Fruit fly (Drosophila melanogaster) whole organism, wandering third instar larva: Measurements from ENCODE around the gene CG13026.

Source experiments
- Abd-B ChIP-seq: fragments of >200 bp; optimal IDR thresholded peaks from 2 replicates; lab custom pipeline; 2017; ENCODE audit warnings: missing biosample characterization, missing genetic modification characterization
- CG32264 ChIP-seq: fragments of 200-800 bp; sonication (Bioruptor generic); optimal IDR thresholded peaks from 2 replicates; lab custom pipeline; 2016; ENCODE audit warnings: missing biosample characterization, missing genetic modification characterization
- CG9705 ChIP-seq: fragments of 200-800 bp; sonication (Bioruptor generic); optimal IDR thresholded peaks from 2 replicates; lab custom pipeline; 2018; ENCODE audit warnings: missing biosample characterization, mild to moderate bottlenecking, missing genetic modification characterization
- CrebA ChIP-seq: fragments of 200-800 bp; sonication (Bioruptor generic); optimal IDR thresholded peaks from 2 replicates; lab custom pipeline; 2016; ENCODE audit warnings: missing biosample characterization, mild to moderate bottlenecking, missing genetic modification characterization, borderline replicate concordance
- Dfd ChIP-seq: fragments of >200 bp; optimal IDR thresholded peaks from 2 replicates; lab custom pipeline; 2017; ENCODE audit warnings: missing biosample characterization, missing genetic modification characterization
- Dif ChIP-seq: fragments of 200-275, 200-300 bp; sonication (Bioruptor generic); optimal IDR thresholded peaks from 2 replicates; lab custom pipeline; 2018; ENCODE audit warnings: missing biosample characterization, missing genetic modification characterization; ENCODE audit not compliant: partially characterized antibody
- GATAd ChIP-seq: sonication (Bioruptor generic); optimal IDR thresholded peaks from 2 replicates; lab custom pipeline; 2016; ENCODE audit warnings: missing biosample characterization, missing genetic modification characterization
- HLH106 ChIP-seq: fragments of 200-800 bp; optimal IDR thresholded peaks from 3 replicates; lab custom pipeline; 2019; ENCODE audit warnings: missing biosample characterization, mild to moderate bottlenecking, missing genetic modification characterization, moderate library complexity
- Hnf4 ChIP-seq: fragments of 200-800 bp; sonication (Bioruptor generic); optimal IDR thresholded peaks from 2 replicates; lab custom pipeline; 2016; ENCODE audit warnings: missing biosample characterization, mild to moderate bottlenecking, missing genetic modification characterization
- Mio ChIP-seq: sonication (Bioruptor generic); optimal IDR thresholded peaks from 2 replicates; lab custom pipeline; 2016; ENCODE audit warnings: missing biosample characterization, missing genetic modification characterization
- N ChIP-seq: fragments of >200 bp; optimal IDR thresholded peaks from 2 replicates; lab custom pipeline; 2018; ENCODE audit warnings: missing biosample characterization, missing external identifiers, missing genetic modification characterization
- Rel ChIP-seq, 2 experiments: fragments of 200-800 bp; sonication (Bioruptor generic) in 1 of 2; optimal IDR thresholded peaks; 2 replicates in 1 of 2; 3 replicates in 1 of 2; lab custom pipeline; 2016 to 2019; ENCODE audit warnings: mild to moderate bottlenecking in 2 of 2, missing biosample characterization in 2 of 2, missing genetic modification characterization in 2 of 2, moderate library complexity in 1 of 2
- Sp1 ChIP-seq: fragments of 200-800 bp; sonication (Bioruptor generic); optimal IDR thresholded peaks from 3 replicates; lab custom pipeline; 2019; ENCODE audit warnings: missing biosample characterization, mild to moderate bottlenecking, missing genetic modification characterization, moderate library complexity
- Vsx2 ChIP-seq: fragments of 200-300, 225-300 bp; sonication (Bioruptor generic); optimal IDR thresholded peaks from 2 replicates; lab custom pipeline; 2018; ENCODE audit warnings: missing biosample characterization, missing genetic modification characterization; ENCODE audit not compliant: partially characterized antibody
- br ChIP-seq: fragments of 200-800 bp; sonication (Bioruptor generic); optimal IDR thresholded peaks from 2 replicates; lab custom pipeline; 2016; ENCODE audit warnings: missing biosample characterization, missing genetic modification characterization
- dl ChIP-seq, 2 experiments: fragments of 175-275, 200-275 bp in 1 of 2; fragments of 200-275 bp in 1 of 2; sonication (Bioruptor generic); optimal IDR thresholded peaks; lab custom pipeline; 2018; ENCODE audit warnings: mild to moderate bottlenecking in 2 of 2, missing biosample characterization in 2 of 2, missing genetic modification characterization in 2 of 2, moderate library complexity in 2 of 2; ENCODE audit not compliant: partially characterized antibody in 2 of 2, insufficient read depth in 1 of 2
- dmrt93B ChIP-seq: fragments of 200-800 bp; sonication (Bioruptor generic); optimal IDR thresholded peaks from 2 replicates; lab custom pipeline; 2018; ENCODE audit warnings: missing biosample characterization, mild to moderate bottlenecking, missing genetic modification characterization
- dsf ChIP-seq: sonication (Bioruptor generic); optimal IDR thresholded peaks from 2 replicates; lab custom pipeline; 2016; ENCODE audit warnings: missing biosample characterization, missing genetic modification characterization, borderline replicate concordance
- ey ChIP-seq: fragments of 200-800 bp; sonication (Bioruptor generic); optimal IDR thresholded peaks from 2 replicates; lab custom pipeline; 2016; ENCODE audit warnings: missing biosample characterization, missing genetic modification characterization
- foxo ChIP-seq, 2 experiments: fragments of 200-800 bp; sonication (Bioruptor generic); optimal IDR thresholded peaks; 2 replicates in 1 of 2; 3 replicates in 1 of 2; lab custom pipeline; 2016 to 2017; ENCODE audit warnings: missing biosample characterization in 2 of 2, missing genetic modification characterization in 2 of 2
- fru ChIP-seq: fragments of 200-800 bp; sonication (Bioruptor generic); optimal IDR thresholded peaks from 3 replicates; lab custom pipeline; 2016; ENCODE audit warnings: missing biosample characterization, mild to moderate bottlenecking, missing genetic modification characterization
- h ChIP-seq: fragments of 200-800 bp; sonication (Bioruptor generic); optimal IDR thresholded peaks from 3 replicates; lab custom pipeline; 2016; ENCODE audit warnings: missing biosample characterization, mild to moderate bottlenecking, missing genetic modification characterization
- jim ChIP-seq: fragments of 175-275, 200-325 bp; sonication (Bioruptor generic); optimal IDR thresholded peaks from 2 replicates; lab custom pipeline; 2016; ENCODE audit warnings: missing biosample characterization, mild to moderate bottlenecking, missing genetic modification characterization
- lola ChIP-seq: fragments of >200 bp; optimal IDR thresholded peaks from 2 replicates; lab custom pipeline; 2017; ENCODE audit warnings: missing biosample characterization, missing genetic modification characterization
- psq ChIP-seq: fragments of 200-800 bp; sonication (Bioruptor generic); optimal IDR thresholded peaks from 3 replicates; lab custom pipeline; 2017; ENCODE audit warnings: missing biosample characterization, mild to moderate bottlenecking, missing genetic modification characterization, moderate library complexity
- rgr ChIP-seq: fragments of 200-800 bp; sonication (Bioruptor generic); optimal IDR thresholded peaks from 3 replicates; lab custom pipeline; 2016; ENCODE audit warnings: missing biosample characterization, mild to moderate bottlenecking, missing genetic modification characterization
- sage ChIP-seq: fragments of 200-800 bp; sonication (Bioruptor generic); optimal IDR thresholded peaks from 2 replicates; lab custom pipeline; 2016; ENCODE audit warnings: missing biosample characterization, mild to moderate bottlenecking, missing genetic modification characterization
- sv ChIP-seq: fragments of 200-800 bp; sonication (Bioruptor generic); optimal IDR thresholded peaks from 3 replicates; lab custom pipeline; 2016; ENCODE audit warnings: missing biosample characterization, missing genetic modification characterization
- tai ChIP-seq: sonication (Bioruptor generic); optimal IDR thresholded peaks from 2 replicates; lab custom pipeline; 2016; ENCODE audit warnings: missing biosample characterization, missing genetic modification characterization
- woc ChIP-seq: sonication (Bioruptor generic); optimal IDR thresholded peaks from 2 replicates; lab custom pipeline; 2016; ENCODE audit warnings: missing biosample characterization, mild to moderate bottlenecking, missing genetic modification characterization

The CG13026 gene

dm6 chr3L:16689491-16689890 lies 36.5 kb downstream of the CG13026 start:
- TF ChIP-seq psq (GFP tag; lab: Kevin White, UChicago), result no peak
- no peak for TF ChIP-seq dl (GFP tag; optimal IDR thresholded peaks at IDR 0.05; lab: Kevin White, UChicago; ENCODE audit: insufficient read depth in 1 of 2, partially characterized antibody in 2 of 2)
- TF ChIP-seq Mio (GFP tag; lab: Kevin White, UChicago), result no peak
- TF ChIP-seq HLH106 (tag; lab: Kevin White, UChicago), result no peak
- TF ChIP-seq br (GFP tag; lab: Kevin White, UChicago), result no peak
- no peak for TF ChIP-seq CG9705 (GFP tag; lab: Kevin White, UChicago)
- no peak for TF ChIP-seq dmrt93B (GFP tag; lab: Kevin White, UChicago)
- TF ChIP-seq fru, result no peak
- TF ChIP-seq Abd-B (GFP tag; lab: Kevin White, UChicago), result no peak
- no peak for TF ChIP-seq N (GFP tag; lab: Kevin White, UChicago)
- no peak for TF ChIP-seq CG32264 (GFP tag; lab: Kevin White, UChicago)
- TF ChIP-seq jim, result no peak

- no peak for TF ChIP-seq rgr (GFP tag; lab: Kevin White, UChicago)
- no peak for TF ChIP-seq psq (GFP tag; lab: Kevin White, UChicago)
- TF ChIP-seq Sp1 (GFP tag; lab: Kevin White, UChicago), result no peak
- no peak for TF ChIP-seq N (GFP tag; lab: Kevin White, UChicago)
- TF ChIP-seq dsf (GFP tag; lab: Kevin White, UChicago), result no peak
- TF ChIP-seq Dif (GFP tag; lab: Kevin White, UChicago), result no peak
- TF ChIP-seq sage (GFP tag; lab: Kevin White, UChicago), result no peak
Measured at dm6 chr3L:16683007-16683406, 43.0 kb downstream of the CG13026 start.

dm6 chr3L:16682371-16682770 lies 43.6 kb downstream of the CG13026 start:
- TF ChIP-seq tai (no peak), foxo (GFP tag; optimal IDR thresholded peaks at IDR 0.05; lab: Kevin White, UChicago) (no peak), Vsx2 (no peak), dmrt93B (GFP tag; lab: Kevin White, UChicago) (no peak), sv (GFP tag; lab: Kevin White, UChicago) (no peak), CrebA (GFP tag; lab: Kevin White, UChicago) (peak; percentile 63), Mio (GFP tag; lab: Kevin White, UChicago) (no peak), woc (no peak), dsf (GFP tag; lab: Kevin White, UChicago) (no peak), lola (GFP tag; lab: Kevin White, UChicago) (no peak), rgr (GFP tag; lab: Kevin White, UChicago) (no peak), Rel (GFP tag; optimal IDR thresholded peaks at IDR 0.05; lab: Kevin White, UChicago) (no peak), Rel (tag; optimal IDR thresholded peaks at IDR 0.05; lab: Kevin White, UChicago) (peak; percentile 94), GATAd (GFP tag; lab: Kevin White, UChicago) (no peak), h (GFP tag; lab: Kevin White, UChicago) (peak; percentile 23), Dfd (GFP tag; lab: Kevin White, UChicago) (no peak), Hnf4 (no peak)
- TF ChIP-seq, all 38 proteins: peak for 3

- TF ChIP-seq ey, result no peak
- TF ChIP-seq Dfd (GFP tag; lab: Kevin White, UChicago), result peak; percentile 98
- no peak for TF ChIP-seq CG9705 (GFP tag; lab: Kevin White, UChicago)
- TF ChIP-seq Rel (GFP tag; optimal IDR thresholded peaks at IDR 0.05; lab: Kevin White, UChicago), result no peak
- TF ChIP-seq Rel (tag; optimal IDR thresholded peaks at IDR 0.05; lab: Kevin White, UChicago), result no peak
Measured at dm6 chr3L:16679492-16680120, 46.4 kb downstream of the CG13026 start.
